Worm (Caenorhabditis elegans): ENCODE data around the gene B0272.4.
A peak's percentile ranks its signal among the peaks of the same experiment; 100 is the strongest.

Gene B0272.4

DNA sequence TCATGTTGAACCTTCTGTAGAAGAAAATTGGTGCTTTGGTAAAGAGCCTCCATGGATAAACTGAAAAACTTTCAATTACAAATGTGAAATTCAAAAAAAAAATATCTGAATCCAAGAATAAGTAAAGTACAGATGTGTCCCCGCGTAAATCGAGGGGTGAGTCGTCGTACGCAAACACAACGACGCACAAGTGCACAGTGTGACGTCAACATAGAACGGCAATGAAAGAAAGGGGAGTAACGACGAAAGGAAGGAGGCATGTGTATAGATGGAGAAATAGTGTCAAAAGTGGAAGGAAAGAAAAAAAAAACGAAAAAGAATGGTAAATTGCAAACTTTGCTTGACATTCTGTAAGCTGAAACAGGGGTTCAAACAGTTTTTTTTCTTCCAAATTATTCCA lies 13.3 kb downstream of the B0272.4 start, which contains the start of gene memb-1 (continued):
- peak; percentile 74 for TF ChIP-seq C34F6.9 (tag; optimal IDR thresholded peaks at IDR 0.05)
- TF ChIP-seq lin-11 (tag; optimal IDR thresholded peaks at IDR 0.05): peak; percentile 10
- TF ChIP-seq ceh-16 (tag; optimal IDR thresholded peaks at IDR 0.05): no peak
- TF ChIP-seq nhr-21 (tag; optimal IDR thresholded peaks at IDR 0.05): no peak
- no peak for TF ChIP-seq lin-39 (tag; optimal IDR thresholded peaks at IDR 0.05)
- no peak for TF ChIP-seq nhr-77 (tag; optimal IDR thresholded peaks at IDR 0.05)
- TF ChIP-seq ceh-82 (tag; optimal IDR thresholded peaks at IDR 0.05): no peak
- peak; percentile 78 for TF ChIP-seq sma-9 (GFP tag; optimal IDR thresholded peaks at IDR 0.05)
- TF ChIP-seq sma-9 (tag; optimal IDR thresholded peaks at IDR 0.05): no peak
- peak; percentile 81 for TF ChIP-seq unc-55 (GFP tag; optimal IDR thresholded peaks at IDR 0.05)
- peak; percentile 90 for TF ChIP-seq crh-2 (tag; optimal IDR thresholded peaks at IDR 0.05)
- no peak for TF ChIP-seq Y55F3AM.14 (GFP tag; optimal IDR thresholded peaks at IDR 0.05)
- no peak for TF ChIP-seq nhr-12 (tag; optimal IDR thresholded peaks at IDR 0.05)
- peak; percentile 54 for TF ChIP-seq sem-4 (tag; optimal IDR thresholded peaks at IDR 0.05)
- peak; percentile 28 for TF ChIP-seq F13H6.1 (tag; optimal IDR thresholded peaks at IDR 0.05)

DNA sequence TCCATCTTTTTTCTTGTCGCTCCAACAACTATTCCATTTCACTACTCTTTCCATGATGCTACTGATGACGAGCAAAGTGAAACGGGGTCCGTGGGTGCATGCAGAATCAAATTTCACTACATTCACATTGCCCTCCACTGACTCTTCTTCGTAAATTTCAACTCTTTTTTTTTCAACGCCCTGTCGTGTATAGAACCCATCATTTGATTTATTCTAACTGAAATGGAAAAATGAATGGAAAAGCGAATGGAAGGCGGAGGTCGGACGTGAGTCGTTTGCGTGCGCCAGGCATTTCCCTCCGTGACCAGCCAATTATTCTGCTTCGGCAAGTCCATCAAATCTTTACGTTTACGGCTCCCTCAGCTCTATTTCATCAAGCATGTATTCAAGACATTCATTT lies 15.6 kb downstream of the B0272.4 start:
- no peak for TF ChIP-seq sem-4 (tag; optimal IDR thresholded peaks at IDR 0.05)
- no peak for TF ChIP-seq ceh-82 (tag; optimal IDR thresholded peaks at IDR 0.05)
- TF ChIP-seq crh-2 (tag; optimal IDR thresholded peaks at IDR 0.05): no peak
- no peak for TF ChIP-seq aly-2 (tag; optimal IDR thresholded peaks at IDR 0.05)
- TF ChIP-seq ceh-16 (tag; optimal IDR thresholded peaks at IDR 0.05): no peak
- no peak for TF ChIP-seq alr-1 (tag; optimal IDR thresholded peaks at IDR 0.05)
- no peak for TF ChIP-seq fos-1 (tag; optimal IDR thresholded peaks at IDR 0.05)

DNA sequence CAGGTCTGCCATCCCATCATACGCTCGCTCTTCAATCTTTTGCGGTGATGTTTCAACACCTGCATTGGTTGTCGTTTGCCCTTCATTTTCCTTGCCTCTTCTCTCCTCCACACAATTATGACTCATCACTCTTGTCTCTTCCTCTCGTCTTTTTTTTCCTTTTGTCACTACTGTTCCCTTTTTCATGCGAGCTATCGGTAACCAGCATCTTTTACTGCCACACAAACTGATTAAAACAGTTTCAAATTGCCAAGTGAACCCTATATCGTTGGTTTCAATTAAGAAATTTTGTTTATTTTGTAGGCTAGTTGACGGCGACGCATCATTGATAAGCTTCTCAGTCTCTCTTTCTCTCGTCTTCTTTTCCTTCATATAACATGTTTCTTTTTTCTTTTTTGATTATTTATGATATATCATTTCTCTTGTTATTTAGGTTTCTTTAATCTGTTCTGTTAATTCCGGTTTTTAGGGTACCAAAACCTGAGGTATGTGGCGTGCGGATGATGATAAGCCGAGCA lies 18.0 kb downstream of the B0272.4 start, which contains the start of gene ZK899.1:
ZK899.1 (plus strand) TSS at position 468 of the 518 bp plus-strand sequence.
- peak; percentile 6 for TF ChIP-seq nhr-25 (tag; optimal IDR thresholded peaks at IDR 0.05)
- no peak for TF ChIP-seq C34F6.9 (tag; optimal IDR thresholded peaks at IDR 0.05)
- no peak for TF ChIP-seq elt-1 (tag; optimal IDR thresholded peaks at IDR 0.05)
- TF ChIP-seq dmd-4 (tag; optimal IDR thresholded peaks at IDR 0.05): no peak
- TF ChIP-seq ZK546.5 (tag; optimal IDR thresholded peaks at IDR 0.05): no peak
- TF ChIP-seq ceh-82 (tag; optimal IDR thresholded peaks at IDR 0.05): no peak
- peak; percentile 96 for TF ChIP-seq fos-1 (tag; optimal IDR thresholded peaks at IDR 0.05)
- no peak for TF ChIP-seq zag-1 (tag; optimal IDR thresholded peaks at IDR 0.05)
- TF ChIP-seq nhr-11 (tag; optimal IDR thresholded peaks at IDR 0.05): no peak
- TF ChIP-seq sma-9 (GFP tag; optimal IDR thresholded peaks at IDR 0.05): no peak
- no peak for TF ChIP-seq sma-9 (tag; optimal IDR thresholded peaks at IDR 0.05)
- no peak for TF ChIP-seq ama-1 (optimal IDR thresholded peaks at IDR 0.05)
- TF ChIP-seq peb-1 (tag; optimal IDR thresholded peaks at IDR 0.05): no peak
- TF ChIP-seq mab-5 (tag; optimal IDR thresholded peaks at IDR 0.05): no peak

ce11 chrX:9449330-9449729 lies 21.1 kb downstream of the B0272.4 start, which contains the start of gene ZK899.7:
ZK899.7 (minus strand) TSS chrX:9449430.
- TF ChIP-seq dmd-4 (tag; optimal IDR thresholded peaks at IDR 0.05) (no peak), ZK546.5 (tag; optimal IDR thresholded peaks at IDR 0.05) (no peak), crh-2 (tag; optimal IDR thresholded peaks at IDR 0.05) (no peak), skn-1 (tag; optimal IDR thresholded peaks at IDR 0.05) (no peak), sem-4 (tag; optimal IDR thresholded peaks at IDR 0.05) (no peak), egl-27 (tag; optimal IDR thresholded peaks at IDR 0.05) (no peak), ztf-11 (tag; optimal IDR thresholded peaks at IDR 0.05) (no peak), mdl-1 (tag; optimal IDR thresholded peaks at IDR 0.05) (no peak), snpc-4 (tag; optimal IDR thresholded peaks at IDR 0.05) (no peak), lin-39 (tag; optimal IDR thresholded peaks at IDR 0.05) (no peak), gmeb-1 (tag; optimal IDR thresholded peaks at IDR 0.05) (no peak), mbf-1 (tag; optimal IDR thresholded peaks at IDR 0.05) (no peak), nhr-129 (tag; optimal IDR thresholded peaks at IDR 0.05) (no peak), lin-13 (GFP tag; optimal IDR thresholded peaks at IDR 0.05) (no peak), nhr-237 (tag; optimal IDR thresholded peaks at IDR 0.05) (no peak)
